Fruit fly (Drosophila melanogaster): Measurements from ENCODE around the gene CG43182.

The CG43182 gene

dm6 chrX:392242-392641, 39.4 kb downstream of the CG43182 start:
- no peak for TF ChIP-seq Poxn (GFP tag; IDR thresholded peaks at IDR 0.05)
- no peak for TF ChIP-seq dmrt99B (tag; optimal IDR thresholded peaks at IDR 0.05)
- TF ChIP-seq btn (GFP tag; optimal IDR thresholded peaks at IDR 0.05): no peak
- TF ChIP-seq CG11560 (tag; IDR thresholded peaks at IDR 0.05): no peak
- no peak for TF ChIP-seq CG1024 (GFP tag; IDR thresholded peaks at IDR 0.05)
- TF ChIP-seq CG34422 (GFP tag; IDR thresholded peaks at IDR 0.05): no peak
- TF ChIP-seq dan (GFP tag; IDR thresholded peaks at IDR 0.05): no peak
- peak; percentile 26 for TF ChIP-seq Ets65A (GFP tag)
- TF ChIP-seq HmgZ (tag; optimal IDR thresholded peaks at IDR 0.05): no peak
- no peak for TF ChIP-seq CG10654 (GFP tag; optimal IDR thresholded peaks at IDR 0.05)
- no peak for TF ChIP-seq CG14860 (GFP tag; IDR thresholded peaks at IDR 0.05; ENCODE audit: partially characterized antibody)
- TF ChIP-seq fu2 (GFP tag; optimal IDR thresholded peaks at IDR 0.05): no peak
- TF ChIP-seq shn (GFP tag; optimal IDR thresholded peaks at IDR 0.05): no peak
- no peak for TF ChIP-seq vvl (GFP tag; IDR thresholded peaks at IDR 0.05)
- TF ChIP-seq sisA (GFP tag; IDR thresholded peaks at IDR 0.05): no peak
- no peak for TF ChIP-seq wor (GFP tag; IDR thresholded peaks at IDR 0.05)
- TF ChIP-seq Stat92E (GFP tag; optimal IDR thresholded peaks at IDR 0.05): no peak
- TF ChIP-seq CG9876 (GFP tag; optimal IDR thresholded peaks at IDR 0.05): no peak
- TF ChIP-seq CG11085 (GFP tag; IDR thresholded peaks at IDR 0.05): no peak
- TF ChIP-seq CG3847 (GFP tag; IDR thresholded peaks at IDR 0.05): no peak
- no peak for TF ChIP-seq CG12391 (tag; optimal IDR thresholded peaks at IDR 0.05)
- no peak for TF ChIP-seq gsb-n (tag; optimal IDR thresholded peaks at IDR 0.05)
- TF ChIP-seq Spps (tag; optimal IDR thresholded peaks at IDR 0.05): no peak
- no peak for TF ChIP-seq Dp (GFP tag; optimal IDR thresholded peaks at IDR 0.05)
- TF ChIP-seq ac (GFP tag; optimal IDR thresholded peaks at IDR 0.05): peak; percentile 90
- peak; percentile 62 for TF ChIP-seq sens (GFP tag)
- no peak for TF ChIP-seq CG7928 (GFP tag; optimal IDR thresholded peaks at IDR 0.05)

dm6 chrX:392979-393378, 40.1 kb downstream of the CG43182 start:
- TF ChIP-seq ewg (GFP tag; optimal IDR thresholded peaks at IDR 0.05) (peak; percentile 39), grn (GFP tag; optimal IDR thresholded peaks at IDR 0.05) (peak; percentile 37), CG12744 (GFP tag; optimal IDR thresholded peaks at IDR 0.05) (no peak), ac (GFP tag; optimal IDR thresholded peaks at IDR 0.05) (peak; percentile 93), cato (GFP tag; optimal IDR thresholded peaks at IDR 0.05; ENCODE audit: borderline replicate concordance) (no peak), CG17359 (tag; optimal IDR thresholded peaks at IDR 0.05) (no peak)

DNA sequence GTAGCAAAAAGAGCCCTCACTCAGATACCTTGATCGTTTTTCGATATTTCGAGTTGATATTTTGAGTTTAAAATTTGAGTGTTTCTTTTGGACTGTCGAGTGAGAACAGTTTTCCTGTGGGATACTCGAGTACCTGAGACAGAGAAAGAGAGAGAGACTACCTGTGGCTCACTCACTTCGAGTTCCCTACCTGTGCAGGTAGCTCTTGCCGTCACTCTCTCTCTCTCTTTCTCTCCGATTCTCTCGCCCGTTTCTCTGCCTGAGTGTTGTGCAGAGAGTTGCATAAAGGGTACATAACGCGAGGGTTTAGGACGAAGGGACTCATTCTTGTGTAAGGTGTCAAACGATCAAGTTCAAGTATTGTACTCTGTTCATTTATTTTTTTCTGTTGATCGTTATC, 42.9 kb downstream of the CG43182 start, which contains the start of gene sc:
Gene sc (plus strand): TSS at position 315 of the 400 bp plus-strand sequence.
- TF ChIP-seq twi (tag; optimal IDR thresholded peaks at IDR 0.05) (no peak), Kr (GFP tag; optimal IDR thresholded peaks at IDR 0.05) (peak; percentile 15), CG1832 (GFP tag; optimal IDR thresholded peaks at IDR 0.05) (peak; percentile 12), CG8388 (GFP tag; optimal IDR thresholded peaks at IDR 0.05) (no peak), ac (GFP tag; optimal IDR thresholded peaks at IDR 0.05) (peak; percentile 18), ken (GFP tag; IDR thresholded peaks at IDR 0.05) (no peak), pros (GFP tag; optimal IDR thresholded peaks at IDR 0.05) (peak; percentile 5), Trl (optimal IDR thresholded peaks at IDR 0.05) (peak; percentile 16 to 83), Trl (GFP tag; optimal IDR thresholded peaks at IDR 0.05) (no peak), Jarid2 (GFP tag; optimal IDR thresholded peaks at IDR 0.05) (peak; percentile 6), z (GFP tag; IDR thresholded peaks at IDR 0.05) (peak; percentile 97), luna (GFP tag; optimal IDR thresholded peaks at IDR 0.05) (no peak), yki (optimal IDR thresholded peaks at IDR 0.05) (peak; percentile 53), CG15479 (GFP tag; optimal IDR thresholded peaks at IDR 0.05) (peak; percentile 94)
